Worm (Caenorhabditis elegans) whole organism, L1 larva: ENCODE results near the gene K10D6.3.

Source experiments
- dsc-1 ChIP-seq: sonication (generic microtip); optimal IDR thresholded peaks from 2 replicates; lab custom pipeline; 2016; ENCODE audit warnings: mild to moderate bottlenecking, missing genetic modification characterization, missing compliant biosample characterization
- nhr-12 ChIP-seq: sonication (generic microtip); optimal IDR thresholded peaks from 2 replicates; lab custom pipeline; 2017; ENCODE audit warnings: missing biosample characterization, missing genetic modification characterization

DNA sequence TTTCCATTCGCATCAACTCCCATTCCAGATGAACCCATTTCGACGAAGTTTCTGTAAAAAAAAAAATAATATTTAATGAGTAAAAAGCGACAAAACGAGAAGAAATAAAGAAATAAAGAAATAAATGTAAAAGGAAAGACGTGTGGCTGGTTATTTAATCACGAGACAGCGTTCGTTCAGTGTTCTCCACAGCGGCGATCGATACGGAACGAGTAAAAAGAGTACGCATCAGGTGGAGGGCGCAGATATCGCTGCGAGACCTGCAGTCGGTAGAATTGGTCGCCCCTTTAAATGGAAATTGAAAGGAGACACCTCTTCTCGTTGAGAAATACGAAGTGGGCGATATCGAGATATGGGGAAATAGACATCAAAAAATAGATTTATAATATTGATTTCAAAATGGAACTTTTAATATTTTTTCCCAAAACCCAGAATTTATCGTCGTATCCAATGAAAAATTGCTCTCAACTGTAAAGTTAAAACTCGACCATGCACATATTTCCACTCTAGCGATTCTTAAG lies 28.3 kb downstream of the K10D6.3 start, which contains the start of gene pqn-70:
- TF ChIP-seq dsc-1: peak; percentile 66
- no peak for TF ChIP-seq nhr-12 (tag; lab: Kevin White, UChicago)
